Worm (Caenorhabditis elegans): Measurements from ENCODE around the gene srlf-2.

srlf-2 gene

ce11 chrIV:8499956-8500355 is 9.9 kb downstream of the srlf-2 start:
- TF ChIP-seq eor-1 (tag; optimal IDR thresholded peaks at IDR 0.05) (no peak), hmg-11 (tag; optimal IDR thresholded peaks at IDR 0.05) (no peak), zag-1 (tag; optimal IDR thresholded peaks at IDR 0.05) (no peak), fos-1 (tag; optimal IDR thresholded peaks at IDR 0.05) (no peak), nhr-43 (tag; optimal IDR thresholded peaks at IDR 0.05; ENCODE audit: poor library complexity, severe bottlenecking) (no peak), pha-4 (tag; optimal IDR thresholded peaks at IDR 0.05) (no peak), egl-27 (tag; optimal IDR thresholded peaks at IDR 0.05) (no peak), pqm-1 (tag; optimal IDR thresholded peaks at IDR 0.05) (no peak)

DNA sequence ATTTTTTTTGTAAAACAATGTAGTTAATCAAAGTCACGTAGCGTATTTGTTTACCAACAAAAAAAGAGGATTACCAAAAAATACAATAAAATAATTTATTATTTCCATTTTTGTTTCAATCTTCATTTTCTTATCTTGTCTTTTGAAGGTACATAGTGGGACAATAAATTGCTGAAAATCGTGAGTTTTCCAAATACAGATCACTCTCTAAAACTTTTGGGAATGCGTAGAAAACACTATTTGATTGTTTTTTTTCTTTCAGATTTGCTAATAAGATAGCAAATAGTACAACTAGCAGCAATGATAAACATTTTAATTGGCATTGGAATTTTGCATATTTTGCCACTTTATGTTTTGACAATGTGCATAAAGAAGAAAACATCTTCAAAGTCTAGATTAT is 11.4 kb downstream of the srlf-2 start, which contains the start of gene C28C12.1:
C28C12.1 (plus strand) TSS at position 301 of the 400 bp plus-strand sequence.
- TF ChIP-seq nhr-237 (tag; optimal IDR thresholded peaks at IDR 0.05): no peak
- no peak for TF ChIP-seq ceh-16 (tag; optimal IDR thresholded peaks at IDR 0.05)
- no peak for TF ChIP-seq sea-2 (GFP tag; optimal IDR thresholded peaks at IDR 0.05)
- TF ChIP-seq aly-2 (tag; optimal IDR thresholded peaks at IDR 0.05): no peak
- no peak for TF ChIP-seq ceh-28 (tag; optimal IDR thresholded peaks at IDR 0.05)
- TF ChIP-seq pha-4 (tag; optimal IDR thresholded peaks at IDR 0.05): no peak
- no peak for TF ChIP-seq snpc-4 (tag; optimal IDR thresholded peaks at IDR 0.05)
- no peak for TF ChIP-seq nhr-11 (tag; optimal IDR thresholded peaks at IDR 0.05)
- TF ChIP-seq nhr-28 (tag; optimal IDR thresholded peaks at IDR 0.05): no peak
- no peak for TF ChIP-seq R02D3.7 (tag; optimal IDR thresholded peaks at IDR 0.05)
- no peak for TF ChIP-seq fos-1 (tag; optimal IDR thresholded peaks at IDR 0.05)
- no peak for TF ChIP-seq nhr-12 (tag; optimal IDR thresholded peaks at IDR 0.05)
- no peak for TF ChIP-seq lsy-12 (tag; optimal IDR thresholded peaks at IDR 0.05)
- no peak for TF ChIP-seq pqm-1 (tag; optimal IDR thresholded peaks at IDR 0.05)
- TF ChIP-seq egl-27 (tag; optimal IDR thresholded peaks at IDR 0.05): no peak

DNA sequence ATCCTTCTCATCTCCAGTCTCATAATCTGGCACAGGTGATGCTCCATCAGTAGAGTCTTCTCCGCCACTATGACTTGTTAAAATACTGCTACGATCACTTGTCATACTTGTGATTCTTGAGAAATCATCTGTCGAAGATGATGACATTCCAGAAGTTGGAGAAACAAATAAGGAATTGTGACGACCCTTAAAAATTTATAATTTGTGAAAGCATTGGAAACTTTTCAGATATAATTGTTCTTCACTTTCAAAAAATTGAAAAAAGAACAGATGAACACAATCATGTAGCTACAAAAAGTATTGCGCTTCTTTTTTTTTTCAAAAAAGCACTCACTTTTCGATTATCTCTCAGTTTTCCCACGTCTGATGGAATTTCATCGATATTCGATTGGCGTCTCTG is 16.0 kb downstream of the srlf-2 start:
- TF ChIP-seq eor-1 (tag; optimal IDR thresholded peaks at IDR 0.05): no peak
- TF ChIP-seq nfya-1 (tag; optimal IDR thresholded peaks at IDR 0.05; ENCODE audit: insufficient read depth): no peak
- no peak for TF ChIP-seq jun-1 (tag; optimal IDR thresholded peaks at IDR 0.05)
- TF ChIP-seq egl-27 (tag; optimal IDR thresholded peaks at IDR 0.05): no peak
- TF ChIP-seq pha-4 (tag; optimal IDR thresholded peaks at IDR 0.05): no peak
- TF ChIP-seq sea-2 (GFP tag; optimal IDR thresholded peaks at IDR 0.05): no peak
- no peak for TF ChIP-seq R02D3.7 (tag; optimal IDR thresholded peaks at IDR 0.05)
- TF ChIP-seq snpc-4 (tag; optimal IDR thresholded peaks at IDR 0.05): no peak
- TF ChIP-seq lin-39 (tag; optimal IDR thresholded peaks at IDR 0.05): no peak
- TF ChIP-seq zag-1 (tag; optimal IDR thresholded peaks at IDR 0.05): no peak
- no peak for TF ChIP-seq lin-15B (tag; optimal IDR thresholded peaks at IDR 0.05)
- no peak for TF ChIP-seq lsy-12 (tag; optimal IDR thresholded peaks at IDR 0.05)

DNA sequence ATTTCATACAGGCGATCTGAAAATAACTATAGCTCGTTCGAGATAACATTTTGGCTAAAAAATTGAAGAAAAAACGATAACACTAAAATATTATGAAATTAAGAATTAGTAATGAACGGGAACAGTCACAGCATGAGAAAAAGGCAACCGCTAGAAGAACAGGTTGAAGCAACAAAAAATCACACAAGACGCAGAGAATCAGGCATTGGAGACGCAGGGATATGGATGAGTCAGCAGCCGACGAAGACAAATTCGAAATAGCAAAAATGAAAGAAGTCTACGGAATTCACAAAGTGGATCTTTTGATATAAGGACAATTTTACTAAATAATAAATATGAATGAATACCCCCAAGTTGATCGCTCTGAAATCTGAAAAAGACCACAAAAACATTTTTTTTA is 20.5 kb downstream of the srlf-2 start, which contains the start of gene tag-77:
tag-77 (minus strand) TSS at position 15 of the 400 bp plus-strand sequence.
- peak; percentile 13 for TF ChIP-seq nhr-25 (tag; optimal IDR thresholded peaks at IDR 0.05)
- peak; percentile 50 for TF ChIP-seq snpc-4 (tag; optimal IDR thresholded peaks at IDR 0.05)
- TF ChIP-seq jun-1 (tag; optimal IDR thresholded peaks at IDR 0.05): peak; percentile 34
- TF ChIP-seq elt-3 (tag; optimal IDR thresholded peaks at IDR 0.05): no peak
- TF ChIP-seq eor-1 (tag; optimal IDR thresholded peaks at IDR 0.05): no peak

DNA sequence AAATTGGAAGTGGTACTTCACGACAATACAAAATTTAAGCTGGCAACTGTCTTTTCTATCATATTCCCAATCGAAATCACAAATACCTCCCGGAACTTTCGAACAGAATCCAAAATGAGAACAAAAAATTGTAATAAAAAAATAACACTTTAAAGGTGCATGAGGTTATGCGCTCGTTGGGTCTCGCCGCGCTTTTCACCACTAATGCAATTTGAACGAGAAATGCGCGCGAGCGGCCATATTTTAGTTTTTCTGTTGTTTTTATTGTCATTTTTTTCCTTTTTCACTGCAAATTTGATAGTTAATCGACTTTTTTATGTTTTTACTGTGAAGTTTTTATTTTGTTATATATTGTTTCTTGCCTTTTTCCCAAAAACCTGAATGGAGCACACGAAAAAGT is 21.0 kb downstream of the srlf-2 start, which contains the start of gene mes-6:
mes-6 (plus strand) TSS at position 229 of the 400 bp plus-strand sequence.
- TF ChIP-seq egl-5 (tag; optimal IDR thresholded peaks at IDR 0.05): peak; percentile 55
- peak; percentile 65 for TF ChIP-seq pha-4 (tag; optimal IDR thresholded peaks at IDR 0.05)
- no peak for TF ChIP-seq zag-1 (tag; optimal IDR thresholded peaks at IDR 0.05)
- TF ChIP-seq nhr-76 (tag; optimal IDR thresholded peaks at IDR 0.05): no peak
- TF ChIP-seq nhr-237 (tag; optimal IDR thresholded peaks at IDR 0.05): no peak
- no peak for TF ChIP-seq eor-1 (tag; optimal IDR thresholded peaks at IDR 0.05)
- TF ChIP-seq unc-62 (GFP tag; optimal IDR thresholded peaks at IDR 0.05): no peak
- no peak for TF ChIP-seq R02D3.7 (tag; optimal IDR thresholded peaks at IDR 0.05)
- no peak for TF ChIP-seq mml-1 (tag; optimal IDR thresholded peaks at IDR 0.05)
- TF ChIP-seq skn-1 (tag; optimal IDR thresholded peaks at IDR 0.05): no peak
- no peak for TF ChIP-seq ceh-9 (tag; optimal IDR thresholded peaks at IDR 0.05)
- no peak for TF ChIP-seq fkh-2 (tag; optimal IDR thresholded peaks at IDR 0.05)
- peak; percentile 48 for TF ChIP-seq hmg-11 (tag; optimal IDR thresholded peaks at IDR 0.05)
- TF ChIP-seq tbx-2 (tag; optimal IDR thresholded peaks at IDR 0.05): no peak
- TF ChIP-seq nfya-1 (tag; optimal IDR thresholded peaks at IDR 0.05; ENCODE audit: insufficient read depth): peak; percentile 57
- no peak for TF ChIP-seq pqm-1 (tag; optimal IDR thresholded peaks at IDR 0.05)
- TF ChIP-seq ztf-11 (tag; optimal IDR thresholded peaks at IDR 0.05): no peak
- TF ChIP-seq nhr-43 (tag; optimal IDR thresholded peaks at IDR 0.05; ENCODE audit: poor library complexity, severe bottlenecking): no peak
- TF ChIP-seq nhr-25 (tag; optimal IDR thresholded peaks at IDR 0.05): peak; percentile 22
- no peak for TF ChIP-seq ceh-16 (tag; optimal IDR thresholded peaks at IDR 0.05)
- TF ChIP-seq sea-2 (GFP tag; optimal IDR thresholded peaks at IDR 0.05): no peak
- TF ChIP-seq daf-12 (tag; optimal IDR thresholded peaks at IDR 0.05): no peak
- TF ChIP-seq lin-15B (tag; optimal IDR thresholded peaks at IDR 0.05): peak; percentile 49
- no peak for TF ChIP-seq ama-1 (optimal IDR thresholded peaks at IDR 0.05)
- no peak for TF ChIP-seq snpc-4 (tag; optimal IDR thresholded peaks at IDR 0.05)
- peak; percentile 11 for TF ChIP-seq lin-39 (tag; optimal IDR thresholded peaks at IDR 0.05)
- TF ChIP-seq nhr-77 (tag; optimal IDR thresholded peaks at IDR 0.05): no peak
- no peak for TF ChIP-seq fkh-10 (GFP tag; optimal IDR thresholded peaks at IDR 0.05)
- no peak for TF ChIP-seq mdl-1 (tag; optimal IDR thresholded peaks at IDR 0.05)
